Worm (Caenorhabditis elegans) whole organism, mixed stage, embryonic: ENCODE results near the gene R07B7.12.
A peak's percentile ranks its signal among the peaks of the same experiment; 100 is the strongest.

Experiments
- bed-3 ChIP-seq: fragments of 200-800 bp; sonication (Bioruptor generic); optimal IDR thresholded peaks from 3 replicates; lab custom pipeline; 2018; ENCODE audit warnings: mild to moderate bottlenecking, missing genetic modification characterization, moderate library complexity, missing compliant biosample characterization
- blmp-1 ChIP-seq: fragments of 150-350 bp; optimal IDR thresholded peaks from 2 replicates; lab custom pipeline; 2014; ENCODE audit warnings: missing biosample characterization, missing genetic modification characterization
- ceh-39 ChIP-seq: fragments of 150-350 bp; optimal IDR thresholded peaks from 2 replicates; lab custom pipeline; 2014; ENCODE audit warnings: missing biosample characterization, missing genetic modification characterization
- ceh-43 ChIP-seq: fragments of 200-800 bp; sonication (Bioruptor generic); optimal IDR thresholded peaks from 2 replicates; lab custom pipeline; 2018; ENCODE audit warnings: mild to moderate bottlenecking, missing genetic modification characterization, moderate library complexity, missing compliant biosample characterization
- ceh-83 ChIP-seq: fragments of 200-800 bp; sonication (Bioruptor generic); optimal IDR thresholded peaks from 2 replicates; lab custom pipeline; 2018; ENCODE audit warnings: mild to moderate bottlenecking, missing genetic modification characterization, missing compliant biosample characterization
- cnd-1 ChIP-seq: fragments of 200-800 bp; sonication (Bioruptor generic); optimal IDR thresholded peaks from 2 replicates; lab custom pipeline; 2018; ENCODE audit warnings: mild to moderate bottlenecking, missing genetic modification characterization, missing compliant biosample characterization
- drap-1 ChIP-seq: fragments of 200-800 bp; sonication (Bioruptor generic); optimal IDR thresholded peaks from 3 replicates; lab custom pipeline; 2018; ENCODE audit warnings: mild to moderate bottlenecking, missing genetic modification characterization, missing compliant biosample characterization
- elt-1 ChIP-seq: sonication (generic microtip); optimal IDR thresholded peaks from 2 replicates; lab custom pipeline; 2017; ENCODE audit warnings: missing genetic modification characterization, mild to moderate bottlenecking, missing compliant biosample characterization, antibody characterized with exemption, moderate library complexity, borderline replicate concordance; ENCODE audit not compliant: insufficient read depth
- elt-3 ChIP-seq: fragments of 150-350 bp; optimal IDR thresholded peaks from 2 replicates; lab custom pipeline; 2014; ENCODE audit warnings: missing biosample characterization, missing genetic modification characterization
- flh-1 ChIP-seq: fragments of 200-800 bp; sonication (Bioruptor generic); optimal IDR thresholded peaks from 2 replicates; lab custom pipeline; 2018; ENCODE audit warnings: mild to moderate bottlenecking, missing genetic modification characterization, moderate library complexity, missing compliant biosample characterization
- ham-2 ChIP-seq: fragments of 200-800 bp; sonication (Bioruptor generic); optimal IDR thresholded peaks from 2 replicates; lab custom pipeline; 2018; ENCODE audit warnings: mild to moderate bottlenecking, missing genetic modification characterization, missing compliant biosample characterization
- hlh-1 ChIP-seq: fragments of 150-350 bp; optimal IDR thresholded peaks from 2 replicates; lab custom pipeline; 2014; ENCODE audit warnings: missing biosample characterization, missing genetic modification reagents, missing genetic modification characterization
- lin-13 ChIP-seq: fragments of 150-350 bp; optimal IDR thresholded peaks from 2 replicates; lab custom pipeline; 2014; ENCODE audit warnings: missing biosample characterization, missing genetic modification characterization
- lin-32 ChIP-seq: fragments of 200-800 bp; sonication (Bioruptor generic); optimal IDR thresholded peaks from 2 replicates; lab custom pipeline; 2018; ENCODE audit warnings: mild to moderate bottlenecking, missing genetic modification characterization, missing compliant biosample characterization
- lsy-2 ChIP-seq: fragments of 150-350 bp; optimal IDR thresholded peaks from 2 replicates; lab custom pipeline; 2014; ENCODE audit warnings: missing biosample characterization, missing genetic modification characterization
- mab-5 ChIP-seq: fragments of 150-350 bp; optimal IDR thresholded peaks from 2 replicates; lab custom pipeline; 2014; ENCODE audit warnings: missing biosample characterization, missing genetic modification characterization
- mep-1 ChIP-seq: fragments of 150-350 bp; optimal IDR thresholded peaks from 2 replicates; lab custom pipeline; 2017; ENCODE audit warnings: missing biosample characterization, missing genetic modification reagents, missing genetic modification characterization, inconsistent platforms
- mls-2 ChIP-seq: sonication (generic microtip); optimal IDR thresholded peaks from 2 replicates; lab custom pipeline; 2016; ENCODE audit warnings: mild to moderate bottlenecking, missing genetic modification characterization, moderate library complexity, missing compliant biosample characterization
- nhr-237 ChIP-seq: fragments of 150-350 bp; optimal IDR thresholded peaks from 2 replicates; lab custom pipeline; 2014; ENCODE audit warnings: missing biosample characterization, missing genetic modification characterization
- nhr-76 ChIP-seq: sonication (generic microtip); optimal IDR thresholded peaks from 2 replicates; lab custom pipeline; 2017; ENCODE audit warnings: missing biosample characterization, missing genetic modification characterization
- pha-4 ChIP-seq: fragments of 150-350 bp; optimal IDR thresholded peaks from 2 replicates; lab custom pipeline; 2018; ENCODE audit warnings: missing biosample characterization, missing genetic modification reagents, missing genetic modification characterization
- sem-2 ChIP-seq: fragments of 200-800 bp; sonication (Bioruptor generic); optimal IDR thresholded peaks from 2 replicates; lab custom pipeline; 2018; ENCODE audit warnings: mild to moderate bottlenecking, missing genetic modification characterization, missing compliant biosample characterization
- snpc-4 ChIP-seq: fragments of 150-350 bp; optimal IDR thresholded peaks from 2 replicates; lab custom pipeline; 2014; ENCODE audit warnings: missing biosample characterization, missing genetic modification characterization
- sptf-1 ChIP-seq: sonication (generic microtip); optimal IDR thresholded peaks from 2 replicates; lab custom pipeline; 2017; ENCODE audit warnings: mild to moderate bottlenecking, missing genetic modification characterization, moderate library complexity, missing compliant biosample characterization
- tbx-8 ChIP-seq: fragments of 200-800 bp; sonication (Bioruptor generic); optimal IDR thresholded peaks from 2 replicates; lab custom pipeline; 2018; ENCODE audit warnings: mild to moderate bottlenecking, missing genetic modification characterization, moderate library complexity, missing compliant biosample characterization
- unc-120 ChIP-seq: sonication (generic microtip); optimal IDR thresholded peaks from 2 replicates; lab custom pipeline; 2017; ENCODE audit warnings: missing genetic modification characterization, missing compliant biosample characterization; ENCODE audit not compliant: poor library complexity, severe bottlenecking
- unc-62 ChIP-seq: fragments of 150-350 bp; optimal IDR thresholded peaks from 2 replicates; lab custom pipeline; 2014; ENCODE audit warnings: missing biosample characterization, missing genetic modification reagents, missing genetic modification characterization
- zip-8 ChIP-seq: fragments of 150-350 bp; optimal IDR thresholded peaks from 2 replicates; lab custom pipeline; 2014; ENCODE audit warnings: missing biosample characterization, missing genetic modification characterization
- ztf-11 ChIP-seq: fragments of 150-350 bp; optimal IDR thresholded peaks from 2 replicates; lab custom pipeline; 2014; ENCODE audit warnings: missing biosample characterization, missing genetic modification characterization

R07B7.12 gene

DNA sequence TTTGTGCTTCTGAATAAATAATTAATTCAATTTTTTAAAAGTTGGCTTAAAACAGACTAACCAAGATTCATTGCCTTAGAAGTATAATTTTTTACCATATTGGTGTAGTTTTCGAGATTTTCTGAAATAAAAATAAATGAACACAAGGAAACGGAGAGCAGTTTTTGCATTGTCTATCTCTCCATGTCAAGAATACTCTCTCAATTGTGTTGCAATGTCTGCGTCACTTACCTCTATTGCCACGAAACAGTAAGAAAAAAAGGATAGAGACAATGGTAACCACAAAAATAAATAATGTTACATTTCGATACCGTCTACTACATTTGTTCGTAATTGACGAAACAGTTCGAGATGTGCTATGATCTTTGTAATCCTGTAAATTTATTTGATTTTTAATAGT is 5.9 kb upstream of the R07B7.12 start, which contains the start of gene R07B7.10:
Gene R07B7.10 (plus strand): TSS at position 285 of the 400 bp plus-strand sequence.
- TF ChIP-seq lin-13 (tag; lab: Kevin White, UChicago) (no peak), ceh-39 (tag; lab: Kevin White, UChicago) (no peak), bed-3 (GFP tag; lab: Kevin White, UChicago) (no peak)

DNA sequence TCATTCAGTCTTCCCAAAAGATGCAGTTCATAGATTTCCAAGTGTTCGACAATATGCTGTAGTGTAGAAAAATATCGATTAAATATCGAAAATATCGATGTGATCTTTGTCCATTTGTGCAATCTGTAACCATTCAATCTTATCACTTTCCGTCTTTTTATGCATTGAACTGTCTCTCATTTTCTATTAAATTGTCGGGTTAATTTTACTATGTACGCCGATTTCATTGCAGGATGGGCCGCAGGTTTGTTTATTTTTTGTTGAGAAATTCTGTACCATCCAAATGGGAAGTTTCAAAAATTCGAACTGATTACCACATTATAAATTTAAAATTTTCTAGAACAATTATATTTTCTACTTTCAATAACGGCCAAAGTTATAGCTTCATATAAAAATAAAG is 4.7 kb upstream of the R07B7.12 start, which contains the start of gene R07B7.8:
Gene R07B7.8 (minus strand): TSS at position 101 of the 400 bp plus-strand sequence.
- no peak for TF ChIP-seq mep-1 (tag; lab: Kevin White, UChicago)
- no peak for TF ChIP-seq sem-2 (GFP tag; lab: Kevin White, UChicago)
- TF ChIP-seq ceh-83 (GFP tag; lab: Kevin White, UChicago): no peak
- no peak for TF ChIP-seq mab-5 (tag; lab: Kevin White, UChicago)
- no peak for TF ChIP-seq cnd-1 (tag; lab: Kevin White, UChicago)
- no peak for TF ChIP-seq blmp-1
- TF ChIP-seq elt-1 (tag; lab: Kevin White, UChicago): no peak
- TF ChIP-seq bed-3 (GFP tag; lab: Kevin White, UChicago): no peak
- TF ChIP-seq pha-4: no peak
- TF ChIP-seq flh-1 (GFP tag; lab: Kevin White, UChicago): no peak
- TF ChIP-seq lin-13 (tag; lab: Kevin White, UChicago): no peak
- no peak for TF ChIP-seq nhr-237
- no peak for TF ChIP-seq unc-120 (tag; lab: Kevin White, UChicago)

DNA sequence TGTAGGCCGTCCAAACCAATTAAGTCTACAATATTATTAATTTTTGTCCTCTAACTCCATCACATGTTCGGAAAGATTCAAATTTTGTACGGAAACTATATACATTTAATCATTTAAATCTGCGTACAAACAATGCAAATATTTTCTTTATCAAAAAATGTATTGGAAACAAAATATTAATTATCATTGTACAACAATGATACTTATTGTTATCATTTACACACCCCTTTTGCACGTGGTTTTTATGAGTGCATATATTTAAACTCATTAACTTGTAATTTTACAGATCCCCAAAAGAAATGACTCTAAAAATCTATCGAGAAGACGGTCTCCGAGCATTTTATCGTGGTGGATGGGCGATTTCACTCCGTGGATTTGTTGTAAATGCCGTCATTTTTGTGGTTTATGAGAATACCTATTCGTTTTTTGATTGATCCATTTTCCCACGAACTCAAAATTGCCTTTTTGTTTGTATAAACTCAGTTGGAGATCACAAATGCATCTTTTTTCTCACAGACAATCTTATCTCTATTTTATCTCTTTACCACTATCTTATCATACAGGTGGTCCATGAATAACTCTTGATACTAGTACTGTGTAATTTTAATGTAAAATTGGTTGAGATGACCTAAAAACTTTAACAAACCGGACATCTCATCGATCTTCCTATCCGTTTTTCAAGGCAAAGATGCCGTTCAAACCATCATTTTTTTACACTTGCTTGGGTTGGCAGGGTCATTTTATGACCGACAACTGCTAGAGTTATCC is 2.8 kb upstream of the R07B7.12 start:
- TF ChIP-seq hlh-1 (tag; lab: Kevin White, UChicago): peak; percentile 67
- TF ChIP-seq zip-8 (tag; lab: Kevin White, UChicago): no peak

DNA sequence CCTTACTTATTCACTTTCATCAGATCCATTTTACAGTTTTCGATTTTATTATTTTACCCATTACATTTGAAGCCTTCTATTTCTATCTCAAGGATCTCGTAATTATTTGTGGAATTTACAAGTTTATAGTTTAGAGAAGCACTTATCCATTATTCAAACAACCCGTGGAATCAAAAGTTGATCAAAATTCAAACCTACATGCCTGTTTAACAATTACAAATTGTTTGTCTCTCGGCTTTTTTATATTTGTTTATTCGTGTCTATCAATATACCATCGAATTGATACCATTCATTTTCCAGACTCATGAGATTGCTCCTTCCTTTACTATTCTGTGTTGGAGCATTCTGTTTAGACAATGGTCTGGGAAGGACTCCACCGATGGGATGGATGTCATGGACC is 1.9 kb upstream of the R07B7.12 start, which contains the start of gene gana-1:
Gene gana-1 (plus strand): TSS at position 301 of the 400 bp plus-strand sequence.
- no peak for TF ChIP-seq elt-1 (tag; lab: Kevin White, UChicago)
- TF ChIP-seq snpc-4 (tag; lab: Kevin White, UChicago): no peak
- TF ChIP-seq ceh-43 (GFP tag; lab: Kevin White, UChicago): no peak
- no peak for TF ChIP-seq hlh-1 (tag; lab: Kevin White, UChicago)
- no peak for TF ChIP-seq mls-2 (tag; lab: Kevin White, UChicago)
- no peak for TF ChIP-seq sptf-1 (tag; lab: Kevin White, UChicago)
- no peak for TF ChIP-seq ceh-83 (GFP tag; lab: Kevin White, UChicago)
- TF ChIP-seq nhr-76 (tag; lab: Kevin White, UChicago): no peak
- no peak for TF ChIP-seq cnd-1 (tag; lab: Kevin White, UChicago)
- TF ChIP-seq lin-32 (GFP tag; lab: Kevin White, UChicago): no peak
- TF ChIP-seq bed-3 (GFP tag; lab: Kevin White, UChicago): no peak
- no peak for TF ChIP-seq tbx-8 (GFP tag; lab: Kevin White, UChicago)
- no peak for TF ChIP-seq pha-4
- TF ChIP-seq zip-8 (tag; lab: Kevin White, UChicago): no peak
- no peak for TF ChIP-seq blmp-1
- no peak for TF ChIP-seq lsy-2
- no peak for TF ChIP-seq ham-2 (GFP tag; lab: Kevin White, UChicago)
- TF ChIP-seq unc-62 (GFP tag; lab: Kevin White, UChicago): no peak
- no peak for TF ChIP-seq elt-3
- TF ChIP-seq ceh-39 (tag; lab: Kevin White, UChicago): no peak
- TF ChIP-seq, all 35 proteins: peak for 0

DNA sequence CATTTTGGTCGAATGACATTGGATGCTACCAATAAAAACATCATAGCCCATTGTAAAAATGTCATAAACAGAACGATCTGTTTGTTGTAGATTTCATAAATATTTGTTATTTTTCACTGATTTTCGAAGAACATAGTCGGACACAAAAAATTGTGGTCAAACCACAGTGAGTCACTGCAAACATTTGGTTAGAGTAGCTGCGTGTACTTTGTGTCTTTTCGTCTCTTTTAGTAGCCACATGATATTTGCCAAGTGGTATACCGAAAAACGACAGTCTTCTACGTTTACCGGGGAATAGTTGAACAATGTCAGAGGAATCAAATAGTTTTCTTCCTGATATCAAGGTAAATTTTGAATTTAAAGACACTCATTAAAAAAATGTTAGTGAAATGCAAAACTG is 2.9 kb downstream of the R07B7.12 start, which contains the start of gene nhr-206:
Gene nhr-206 (plus strand): TSS at position 248 of the 400 bp plus-strand sequence.
- TF ChIP-seq ham-2 (GFP tag; lab: Kevin White, UChicago) (no peak), nhr-76 (tag; lab: Kevin White, UChicago) (no peak), bed-3 (GFP tag; lab: Kevin White, UChicago) (no peak), drap-1 (GFP tag; lab: Kevin White, UChicago) (no peak), ceh-83 (GFP tag; lab: Kevin White, UChicago) (no peak), elt-1 (tag; lab: Kevin White, UChicago) (no peak), ztf-11 (tag; lab: Kevin White, UChicago) (no peak)
